Fruit fly (Drosophila melanogaster): Measurements from ENCODE around the gene Sema1a.

Sema1a gene

dm6 chr2L:8719757-8720156 is 177.8 kb downstream of the Sema1a start:
- TF ChIP-seq CTCF (optimal IDR thresholded peaks at IDR 0.05): no peak
- no peak for TF ChIP-seq CG8478 (optimal IDR thresholded peaks at IDR 0.05)

- no peak for TF ChIP-seq CG8478 (optimal IDR thresholded peaks at IDR 0.05)
- no peak for TF ChIP-seq CTCF (optimal IDR thresholded peaks at IDR 0.05)
Measured at dm6 chr2L:8721028-8721427, 179.1 kb downstream of the Sema1a start.

Measured in S2 (cell line).